Worm (Caenorhabditis elegans) whole organism, early embryonic: ENCODE data around the gene F47E1.2.

Experiments
- B0310.2 ChIP-seq: sonication (generic microtip); optimal IDR thresholded peaks from 2 replicates; lab custom pipeline; 2016; ENCODE audit warnings: mild to moderate bottlenecking, missing genetic modification characterization, missing compliant biosample characterization
- F13C5.2 ChIP-seq: sonication (generic microtip); optimal IDR thresholded peaks from 2 replicates; lab custom pipeline; 2017; ENCODE audit warnings: mild to moderate bottlenecking, missing genetic modification characterization, inconsistent platforms, missing compliant biosample characterization
- aly-1 ChIP-seq: sonication (generic microtip); optimal IDR thresholded peaks from 2 replicates; lab custom pipeline; 2016; ENCODE audit warnings: missing genetic modification characterization, missing compliant biosample characterization
- ama-1 ChIP-seq: fragments of 150-350 bp; optimal IDR thresholded peaks from 2 replicates; lab custom pipeline; 2014
- ceh-13 ChIP-seq: fragments of 200-800 bp; sonication (Bioruptor generic); optimal IDR thresholded peaks from 2 replicates; lab custom pipeline; 2018; ENCODE audit warnings: mild to moderate bottlenecking, missing genetic modification characterization, missing compliant biosample characterization
- ceh-36 ChIP-seq: sonication (generic microtip); optimal IDR thresholded peaks from 2 replicates; lab custom pipeline; 2016; ENCODE audit warnings: missing genetic modification characterization, inconsistent platforms, missing compliant biosample characterization
- ets-7 ChIP-seq: sonication (generic microtip); optimal IDR thresholded peaks from 2 replicates; lab custom pipeline; 2016; ENCODE audit warnings: missing genotype, missing genetic modification characterization, missing compliant biosample characterization
- flt-1 ChIP-seq: fragments of 200-800 bp; sonication (Bioruptor generic); IDR thresholded peaks from 2 replicates; pipeline ENCODE4 v1.3.6; 2022; ENCODE audit warnings: missing genetic modification characterization, missing compliant biosample characterization
- hmbx-1 ChIP-seq: sonication (generic microtip); optimal IDR thresholded peaks from 2 replicates; lab custom pipeline; 2016; ENCODE audit warnings: mild to moderate bottlenecking, missing genetic modification characterization, missing compliant biosample characterization
- hmg-4 ChIP-seq: fragments of 200-800 bp; sonication (Bioruptor generic); optimal IDR thresholded peaks from 2 replicates; lab custom pipeline; 2018; ENCODE audit warnings: mild to moderate bottlenecking, missing genetic modification characterization, missing compliant biosample characterization
- hnd-1 ChIP-seq: sonication (generic microtip); optimal IDR thresholded peaks from 2 replicates; lab custom pipeline; 2016; ENCODE audit warnings: missing genetic modification characterization, missing compliant biosample characterization
- pes-1 ChIP-seq: fragments of 200-800 bp; sonication (Bioruptor generic); IDR thresholded peaks from 2 replicates; pipeline ENCODE4 v1.3.6; 2022; ENCODE audit warnings: missing genetic modification reagents, missing genetic modification characterization, missing compliant biosample characterization
- scrt-1 ChIP-seq: fragments of 200-800 bp; sonication (Bioruptor generic); IDR thresholded peaks from 2 replicates; pipeline ENCODE4 v1.3.6; 2022; ENCODE audit warnings: missing genetic modification characterization, missing compliant biosample characterization
- sea-1 ChIP-seq: fragments of 200-800 bp; sonication (Bioruptor generic); conservative IDR thresholded peaks from 2 replicates; pipeline ENCODE4 v1.3.6; 2022; ENCODE audit warnings: missing genetic modification characterization, missing compliant biosample characterization
- tbx-11 ChIP-seq: fragments of 200-800 bp; sonication (Bioruptor generic); IDR thresholded peaks from 2 replicates; pipeline ENCODE4 v1.3.6; 2022; ENCODE audit warnings: missing genetic modification characterization, missing compliant biosample characterization
- tbx-37 ChIP-seq: fragments of 200-800 bp; sonication (Bioruptor generic); conservative IDR thresholded peaks from 2 replicates; pipeline ENCODE4 v1.3.6; 2022; ENCODE audit warnings: missing genetic modification reagents, missing genetic modification characterization, missing compliant biosample characterization
- tra-4 ChIP-seq: sonication (generic microtip); optimal IDR thresholded peaks from 2 replicates; lab custom pipeline; 2017; ENCODE audit warnings: missing genetic modification characterization, missing compliant biosample characterization

Gene F47E1.2

DNA sequence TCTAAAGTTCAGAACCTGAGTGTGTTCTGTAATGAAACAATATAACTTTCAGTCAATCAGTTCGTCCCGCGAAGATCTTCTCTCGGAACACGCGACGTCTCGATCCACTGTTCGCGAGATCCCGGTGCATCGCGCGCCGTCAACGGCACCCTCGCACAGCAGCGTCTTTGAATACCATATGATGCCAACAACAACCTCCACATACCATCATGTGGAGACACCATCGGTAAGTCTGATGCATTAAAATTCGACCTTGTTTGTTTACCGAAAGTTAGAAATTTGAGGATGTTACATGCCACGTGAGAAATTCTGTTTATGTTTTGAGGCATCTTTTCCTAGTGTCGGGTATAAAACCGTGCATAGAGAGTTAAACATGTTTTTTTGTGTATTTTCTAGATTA is 46.1 kb downstream of the F47E1.2 start:
- TF ChIP-seq hnd-1 (tag; lab: Kevin White, UChicago) (no peak), aly-1 (tag; lab: Kevin White, UChicago) (no peak), ama-1 (lab: Kevin White, UChicago) (no peak), scrt-1 (GFP tag; lab: Robert Waterston, UW) (no peak), tbx-11 (no peak), pes-1 (GFP tag; lab: Robert Waterston, UW) (no peak), hmg-4 (no peak), tra-4 (tag; lab: Kevin White, UChicago) (no peak), tbx-37 (GFP tag; lab: Robert Waterston, UW) (no peak), B0310.2 (tag; lab: Kevin White, UChicago) (no peak), sea-1 (GFP tag; lab: Robert Waterston, UW) (no peak), flt-1 (GFP tag; lab: Robert Waterston, UW) (no peak), hmbx-1 (tag; lab: Kevin White, UChicago) (no peak), ceh-36 (tag; lab: Kevin White, UChicago) (no peak), ceh-13 (GFP tag; lab: Kevin White, UChicago) (no peak), ets-7 (tag; lab: Kevin White, UChicago) (no peak), F13C5.2 (tag; lab: Kevin White, UChicago) (no peak)

DNA sequence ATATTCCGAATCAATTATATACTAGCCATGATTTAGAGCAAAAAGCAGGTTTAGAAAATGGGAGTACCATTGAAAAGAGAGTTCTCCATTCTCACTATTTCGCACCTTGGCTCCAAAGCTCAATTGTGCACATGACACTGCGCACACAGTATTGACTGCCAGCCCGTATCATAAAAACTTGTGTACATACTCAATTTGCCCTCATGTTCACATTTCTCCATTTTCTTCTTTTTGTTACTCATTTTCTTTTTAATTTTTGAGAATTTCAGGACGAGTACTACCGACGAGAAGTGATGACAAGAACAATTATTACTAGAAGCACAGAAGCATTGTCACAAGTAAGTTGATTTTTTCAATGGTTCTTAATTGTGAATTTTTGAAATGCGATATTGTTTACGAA is 46.9 kb downstream of the F47E1.2 start:
- TF ChIP-seq B0310.2 (tag; lab: Kevin White, UChicago) (no peak), tbx-11 (no peak), hmbx-1 (tag; lab: Kevin White, UChicago) (no peak), sea-1 (GFP tag; lab: Robert Waterston, UW) (no peak), ceh-36 (tag; lab: Kevin White, UChicago) (no peak), ets-7 (tag; lab: Kevin White, UChicago) (no peak), ceh-13 (GFP tag; lab: Kevin White, UChicago) (no peak), tbx-37 (GFP tag; lab: Robert Waterston, UW) (no peak), aly-1 (tag; lab: Kevin White, UChicago) (no peak), flt-1 (GFP tag; lab: Robert Waterston, UW) (no peak), pes-1 (GFP tag; lab: Robert Waterston, UW) (no peak), scrt-1 (GFP tag; lab: Robert Waterston, UW) (no peak), hnd-1 (tag; lab: Kevin White, UChicago) (no peak)

DNA sequence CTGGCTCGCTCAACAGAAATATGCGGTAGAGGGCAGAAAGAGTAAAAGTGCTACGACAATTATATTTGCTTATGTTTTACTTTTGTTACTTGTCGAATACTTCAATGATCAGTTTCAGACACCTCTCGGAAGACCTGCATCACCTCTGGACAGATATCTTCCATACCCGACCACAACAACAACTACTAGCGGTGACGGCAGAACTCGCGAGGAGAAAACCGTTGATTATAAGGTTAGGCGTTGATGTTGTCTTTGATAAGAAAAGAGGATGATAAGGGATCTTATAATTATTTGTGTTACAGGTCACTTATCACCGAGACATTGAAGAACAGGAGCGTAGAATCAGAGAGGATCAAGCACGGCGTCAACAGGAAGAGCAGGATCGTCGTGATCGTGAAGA is 47.6 kb downstream of the F47E1.2 start:
- TF ChIP-seq aly-1 (tag; lab: Kevin White, UChicago) = no peak
- no peak for TF ChIP-seq ama-1 (lab: Kevin White, UChicago)
- TF ChIP-seq tbx-11 = no peak
- no peak for TF ChIP-seq ets-7 (tag; lab: Kevin White, UChicago)
- no peak for TF ChIP-seq F13C5.2 (tag; lab: Kevin White, UChicago)

DNA sequence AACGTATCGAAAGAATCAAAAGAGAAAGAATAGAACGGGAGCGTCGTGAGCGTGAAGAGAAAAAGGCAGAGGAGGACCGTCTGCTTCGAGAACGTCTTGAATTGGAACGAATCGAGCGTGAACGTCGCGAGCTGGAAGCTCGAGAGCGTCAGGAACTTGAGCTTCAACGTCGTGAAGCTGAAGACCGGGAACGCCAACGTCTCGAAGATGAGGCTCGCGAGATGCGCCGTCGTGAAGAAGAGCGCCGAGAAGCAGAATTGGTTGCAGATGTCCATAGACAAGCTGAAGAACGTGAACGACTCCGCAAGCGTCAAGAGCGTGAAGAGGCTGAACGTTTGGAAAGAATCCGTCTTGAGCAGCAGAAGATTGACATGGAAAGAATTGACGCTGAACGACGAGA is 48.4 kb downstream of the F47E1.2 start:
- TF ChIP-seq F13C5.2 (tag; lab: Kevin White, UChicago) = no peak
- no peak for TF ChIP-seq aly-1 (tag; lab: Kevin White, UChicago)
- TF ChIP-seq sea-1 (GFP tag; lab: Robert Waterston, UW) = no peak
- no peak for TF ChIP-seq ceh-13 (GFP tag; lab: Kevin White, UChicago)
- TF ChIP-seq ceh-36 (tag; lab: Kevin White, UChicago) = no peak
- no peak for TF ChIP-seq pes-1 (GFP tag; lab: Robert Waterston, UW)
- no peak for TF ChIP-seq tbx-37 (GFP tag; lab: Robert Waterston, UW)
- no peak for TF ChIP-seq flt-1 (GFP tag; lab: Robert Waterston, UW)
- TF ChIP-seq tbx-11 = no peak
- TF ChIP-seq hmg-4 = no peak
- TF ChIP-seq B0310.2 (tag; lab: Kevin White, UChicago) = no peak
- no peak for TF ChIP-seq tra-4 (tag; lab: Kevin White, UChicago)
- no peak for TF ChIP-seq ama-1 (lab: Kevin White, UChicago)

DNA sequence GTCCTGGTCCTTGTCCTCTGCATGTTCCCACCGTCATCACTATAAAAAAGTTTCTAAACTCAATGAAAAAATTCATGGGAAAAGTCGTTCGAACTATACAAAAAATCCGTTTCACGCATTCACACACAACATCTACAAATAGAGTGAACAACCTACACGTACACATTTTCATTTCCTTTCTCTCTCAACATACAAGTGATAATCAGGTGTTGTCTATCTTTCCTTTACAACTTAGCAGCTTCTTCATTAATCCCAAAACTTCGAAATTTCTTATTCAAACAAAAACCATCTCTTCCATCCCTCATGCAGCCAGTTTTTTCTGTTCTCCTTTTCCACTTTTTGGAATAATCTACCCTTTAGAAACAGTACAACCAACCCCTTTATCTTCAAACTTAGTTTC is 50.4 kb downstream of the F47E1.2 start:
- no peak for TF ChIP-seq pes-1 (GFP tag; lab: Robert Waterston, UW)
- no peak for TF ChIP-seq hmbx-1 (tag; lab: Kevin White, UChicago)
- no peak for TF ChIP-seq hnd-1 (tag; lab: Kevin White, UChicago)
- no peak for TF ChIP-seq ama-1 (lab: Kevin White, UChicago)
- no peak for TF ChIP-seq tbx-37 (GFP tag; lab: Robert Waterston, UW)
- TF ChIP-seq ceh-36 (tag; lab: Kevin White, UChicago) = no peak
- no peak for TF ChIP-seq scrt-1 (GFP tag; lab: Robert Waterston, UW)
- TF ChIP-seq ceh-13 (GFP tag; lab: Kevin White, UChicago) = no peak
- TF ChIP-seq aly-1 (tag; lab: Kevin White, UChicago) = no peak
